Worm (Caenorhabditis elegans) whole organism, mixed stage, embryonic: ENCODE measurements around the gene pha-2.

Experiments used
- M03D4.4 ChIP-seq: sonication (generic microtip); optimal IDR thresholded peaks from 2 replicates; lab custom pipeline; 2017; ENCODE audit warnings: mild to moderate bottlenecking, missing genetic modification characterization, missing compliant biosample characterization
- blmp-1 ChIP-seq: fragments of 150-350 bp; optimal IDR thresholded peaks from 2 replicates; lab custom pipeline; 2014; ENCODE audit warnings: missing biosample characterization, missing genetic modification characterization
- ceh-39 ChIP-seq: fragments of 150-350 bp; optimal IDR thresholded peaks from 2 replicates; lab custom pipeline; 2014; ENCODE audit warnings: missing biosample characterization, missing genetic modification characterization
- ceh-83 ChIP-seq: fragments of 200-800 bp; sonication (Bioruptor generic); optimal IDR thresholded peaks from 2 replicates; lab custom pipeline; 2018; ENCODE audit warnings: mild to moderate bottlenecking, missing genetic modification characterization, missing compliant biosample characterization
- ces-1 ChIP-seq: fragments of 150-350 bp; optimal IDR thresholded peaks from 2 replicates; lab custom pipeline; 2014; ENCODE audit warnings: missing biosample characterization, missing genetic modification reagents, missing genetic modification characterization
- drap-1 ChIP-seq: fragments of 200-800 bp; sonication (Bioruptor generic); optimal IDR thresholded peaks from 3 replicates; lab custom pipeline; 2018; ENCODE audit warnings: mild to moderate bottlenecking, missing genetic modification characterization, missing compliant biosample characterization
- elt-1 ChIP-seq: sonication (generic microtip); optimal IDR thresholded peaks from 2 replicates; lab custom pipeline; 2017; ENCODE audit warnings: missing genetic modification characterization, mild to moderate bottlenecking, missing compliant biosample characterization, antibody characterized with exemption, moderate library complexity, borderline replicate concordance; ENCODE audit not compliant: insufficient read depth
- elt-3 ChIP-seq: fragments of 150-350 bp; optimal IDR thresholded peaks from 2 replicates; lab custom pipeline; 2014; ENCODE audit warnings: missing biosample characterization, missing genetic modification characterization
- flh-1 ChIP-seq: fragments of 200-800 bp; sonication (Bioruptor generic); optimal IDR thresholded peaks from 2 replicates; lab custom pipeline; 2018; ENCODE audit warnings: mild to moderate bottlenecking, missing genetic modification characterization, moderate library complexity, missing compliant biosample characterization
- hlh-1 ChIP-seq: fragments of 150-350 bp; optimal IDR thresholded peaks from 2 replicates; lab custom pipeline; 2014; ENCODE audit warnings: missing biosample characterization, missing genetic modification reagents, missing genetic modification characterization
- lin-13 ChIP-seq: fragments of 150-350 bp; optimal IDR thresholded peaks from 2 replicates; lab custom pipeline; 2014; ENCODE audit warnings: missing biosample characterization, missing genetic modification characterization
- lin-32 ChIP-seq: fragments of 200-800 bp; sonication (Bioruptor generic); optimal IDR thresholded peaks from 2 replicates; lab custom pipeline; 2018; ENCODE audit warnings: mild to moderate bottlenecking, missing genetic modification characterization, missing compliant biosample characterization
- lsy-2 ChIP-seq: fragments of 150-350 bp; optimal IDR thresholded peaks from 2 replicates; lab custom pipeline; 2014; ENCODE audit warnings: missing biosample characterization, missing genetic modification characterization
- mab-5 ChIP-seq: fragments of 150-350 bp; optimal IDR thresholded peaks from 2 replicates; lab custom pipeline; 2014; ENCODE audit warnings: missing biosample characterization, missing genetic modification characterization
- mep-1 ChIP-seq: fragments of 150-350 bp; optimal IDR thresholded peaks from 2 replicates; lab custom pipeline; 2017; ENCODE audit warnings: missing biosample characterization, missing genetic modification reagents, missing genetic modification characterization, inconsistent platforms
- mls-2 ChIP-seq: sonication (generic microtip); optimal IDR thresholded peaks from 2 replicates; lab custom pipeline; 2016; ENCODE audit warnings: mild to moderate bottlenecking, missing genetic modification characterization, moderate library complexity, missing compliant biosample characterization
- nhr-12 ChIP-seq: fragments of 150-350 bp; optimal IDR thresholded peaks from 2 replicates; lab custom pipeline; 2014; ENCODE audit warnings: missing biosample characterization, missing genetic modification characterization
- nhr-2 ChIP-seq: fragments of 150-350 bp; optimal IDR thresholded peaks from 2 replicates; lab custom pipeline; 2014; ENCODE audit warnings: missing biosample characterization, missing genetic modification characterization
- nhr-237 ChIP-seq: fragments of 150-350 bp; optimal IDR thresholded peaks from 2 replicates; lab custom pipeline; 2014; ENCODE audit warnings: missing biosample characterization, missing genetic modification characterization
- nhr-76 ChIP-seq: sonication (generic microtip); optimal IDR thresholded peaks from 2 replicates; lab custom pipeline; 2017; ENCODE audit warnings: missing biosample characterization, missing genetic modification characterization
- pha-4 ChIP-seq: fragments of 150-350 bp; optimal IDR thresholded peaks from 2 replicates; lab custom pipeline; 2018; ENCODE audit warnings: missing biosample characterization, missing genetic modification reagents, missing genetic modification characterization
- sem-2 ChIP-seq: fragments of 200-800 bp; sonication (Bioruptor generic); optimal IDR thresholded peaks from 2 replicates; lab custom pipeline; 2018; ENCODE audit warnings: mild to moderate bottlenecking, missing genetic modification characterization, missing compliant biosample characterization
- snpc-4 ChIP-seq: fragments of 150-350 bp; optimal IDR thresholded peaks from 2 replicates; lab custom pipeline; 2014; ENCODE audit warnings: missing biosample characterization, missing genetic modification characterization
- sptf-1 ChIP-seq: sonication (generic microtip); optimal IDR thresholded peaks from 2 replicates; lab custom pipeline; 2017; ENCODE audit warnings: mild to moderate bottlenecking, missing genetic modification characterization, moderate library complexity, missing compliant biosample characterization
- tbx-8 ChIP-seq: fragments of 200-800 bp; sonication (Bioruptor generic); optimal IDR thresholded peaks from 2 replicates; lab custom pipeline; 2018; ENCODE audit warnings: mild to moderate bottlenecking, missing genetic modification characterization, moderate library complexity, missing compliant biosample characterization
- unc-120 ChIP-seq: sonication (generic microtip); optimal IDR thresholded peaks from 2 replicates; lab custom pipeline; 2017; ENCODE audit warnings: missing genetic modification characterization, missing compliant biosample characterization; ENCODE audit not compliant: poor library complexity, severe bottlenecking
- unc-39 ChIP-seq: fragments of 150-350 bp; optimal IDR thresholded peaks from 2 replicates; lab custom pipeline; 2014; ENCODE audit warnings: missing biosample characterization, missing genetic modification characterization
- unc-62 ChIP-seq: fragments of 150-350 bp; optimal IDR thresholded peaks from 2 replicates; lab custom pipeline; 2014; ENCODE audit warnings: missing biosample characterization, missing genetic modification reagents, missing genetic modification characterization
- zip-8 ChIP-seq: fragments of 150-350 bp; optimal IDR thresholded peaks from 2 replicates; lab custom pipeline; 2014; ENCODE audit warnings: missing biosample characterization, missing genetic modification characterization
- ztf-11 ChIP-seq: fragments of 150-350 bp; optimal IDR thresholded peaks from 2 replicates; lab custom pipeline; 2014; ENCODE audit warnings: missing biosample characterization, missing genetic modification characterization

Gene pha-2

DNA sequence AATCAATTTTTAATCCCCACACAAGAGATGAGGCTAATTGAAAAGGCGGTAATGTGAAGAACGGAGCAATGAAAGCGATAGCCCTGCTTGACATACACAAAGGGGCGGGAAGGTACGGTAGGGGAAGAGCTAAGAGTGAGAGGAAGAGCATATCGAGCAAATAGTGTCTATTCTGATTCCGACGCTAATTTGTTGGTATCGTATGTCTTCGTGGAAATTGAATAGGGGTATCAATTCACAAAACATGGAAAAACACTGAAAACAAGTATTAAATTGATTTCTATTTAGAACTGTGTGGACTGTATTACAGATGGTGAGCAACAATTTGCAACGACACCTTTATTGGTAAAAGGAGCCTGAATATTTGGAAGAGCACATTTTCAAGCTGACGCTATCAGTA, at the start of gene pha-2:
Gene pha-2 (minus strand): TSS at position 101 of the 400 bp plus-strand sequence.
- TF ChIP-seq blmp-1 (tag; lab: Kevin White, UChicago) (no peak), drap-1 (GFP tag; lab: Kevin White, UChicago) (no peak), hlh-1 (tag; lab: Kevin White, UChicago) (no peak), ces-1 (GFP tag; lab: Kevin White, UChicago) (no peak), ceh-39 (tag; lab: Kevin White, UChicago) (no peak), mab-5 (tag; lab: Kevin White, UChicago) (no peak), ceh-83 (no peak), mls-2 (tag; lab: Kevin White, UChicago) (no peak), pha-4 (no peak), elt-1 (tag; lab: Kevin White, UChicago) (no peak), nhr-76 (tag; lab: Kevin White, UChicago) (no peak), nhr-12 (tag; lab: Kevin White, UChicago) (no peak), tbx-8 (no peak)

DNA sequence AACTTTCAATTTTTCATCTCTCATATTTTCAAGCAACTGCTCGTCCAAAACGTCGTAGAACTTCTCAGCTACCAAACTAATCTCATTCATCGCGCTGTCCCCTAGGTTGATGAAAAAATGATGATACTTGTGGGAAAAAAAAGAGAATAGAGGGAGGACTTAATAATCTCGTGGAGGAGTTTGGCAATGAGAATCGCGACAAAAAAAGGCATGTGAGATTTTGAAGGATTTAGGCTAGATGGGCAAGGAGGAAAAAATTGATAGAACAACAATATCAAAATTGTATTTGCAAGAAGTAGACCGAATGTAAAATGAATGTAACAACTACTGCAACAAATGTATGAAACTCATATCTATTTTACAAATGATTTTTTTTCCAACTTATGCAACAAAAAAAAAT, 45.9 kb upstream of the pha-2 start, which contains the start of gene Y9C12A.1:
Gene Y9C12A.1 (minus strand): TSS at position 101 of the 400 bp plus-strand sequence.
- TF ChIP-seq hlh-1 (tag; lab: Kevin White, UChicago) = no peak
- TF ChIP-seq snpc-4 (tag; lab: Kevin White, UChicago) = no peak

DNA sequence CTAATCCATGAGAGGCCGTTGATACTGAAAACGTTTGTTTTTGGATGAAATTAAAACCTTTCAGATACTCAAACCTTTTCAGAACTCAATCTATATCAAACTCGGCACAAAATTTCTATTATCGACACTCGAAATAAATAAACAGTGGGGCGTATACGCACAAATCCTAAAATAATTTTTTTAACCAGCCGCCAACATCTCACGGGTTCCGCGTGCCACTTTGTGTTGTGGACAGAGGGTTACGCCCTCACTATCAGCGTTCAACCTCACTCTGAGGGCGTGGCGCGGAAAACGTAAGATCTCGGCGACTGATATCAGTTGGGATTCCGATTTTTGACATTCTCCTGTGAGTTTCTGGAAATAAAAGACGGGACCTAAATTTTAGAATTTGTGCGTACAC, 44.6 kb upstream of the pha-2 start:
- TF ChIP-seq mab-5 (tag; lab: Kevin White, UChicago) (no peak), blmp-1 (tag; lab: Kevin White, UChicago) (no peak), lin-32 (GFP tag; lab: Kevin White, UChicago) (no peak), sptf-1 (tag; lab: Kevin White, UChicago) (no peak), tbx-8 (no peak), elt-3 (tag; lab: Kevin White, UChicago) (no peak), lsy-2 (tag; lab: Kevin White, UChicago) (no peak), drap-1 (GFP tag; lab: Kevin White, UChicago) (no peak), nhr-12 (tag; lab: Kevin White, UChicago) (no peak), nhr-2 (tag; lab: Kevin White, UChicago) (no peak), M03D4.4 (tag; lab: Kevin White, UChicago) (no peak), zip-8 (no peak)

- no peak for TF ChIP-seq unc-39 (tag; lab: Kevin White, UChicago)
- no peak for TF ChIP-seq lin-13 (tag; lab: Kevin White, UChicago)
- no peak for TF ChIP-seq nhr-237 (tag; lab: Kevin White, UChicago)
- no peak for TF ChIP-seq mab-5 (tag; lab: Kevin White, UChicago)
- no peak for TF ChIP-seq elt-3 (tag; lab: Kevin White, UChicago)
- no peak for TF ChIP-seq sem-2 (GFP tag; lab: Kevin White, UChicago)
- TF ChIP-seq nhr-2 (tag; lab: Kevin White, UChicago) = no peak
- TF ChIP-seq pha-4 = no peak
- TF ChIP-seq snpc-4 (tag; lab: Kevin White, UChicago) = no peak
- no peak for TF ChIP-seq ztf-11
- TF ChIP-seq unc-120 = no peak
- no peak for TF ChIP-seq flh-1 (GFP tag; lab: Kevin White, UChicago)
- TF ChIP-seq unc-62 = no peak
- TF ChIP-seq mep-1 (tag; lab: Kevin White, UChicago) = no peak
- no peak for TF ChIP-seq ceh-39 (tag; lab: Kevin White, UChicago)
Measured at ce11 chrX:680920-681319, 44.1 kb upstream of the pha-2 start, which contains the start of gene T19D7.7. Gene T19D7.7 (minus strand): TSS chrX:681020.

DNA sequence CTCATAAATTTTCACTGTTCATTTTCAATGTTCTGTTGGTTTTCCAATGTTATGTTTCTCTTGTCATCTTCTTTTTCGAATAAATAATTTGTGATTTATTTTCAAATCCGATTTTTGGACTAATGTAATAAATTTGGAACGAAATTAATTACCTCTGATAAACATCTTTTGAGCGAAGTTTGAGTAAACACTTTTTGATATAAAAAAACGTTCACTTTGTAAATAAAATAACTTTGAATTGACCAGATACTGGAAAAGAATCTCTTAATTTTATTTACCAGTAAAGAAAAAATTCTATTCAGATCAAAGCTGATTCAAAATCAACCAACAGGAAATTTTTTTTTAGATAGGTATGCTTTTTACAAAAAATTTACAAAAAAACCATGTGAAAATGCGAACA, 35.0 kb upstream of the pha-2 start, which contains the start of gene lgc-32:
Gene lgc-32 (plus strand): TSS at position 301 of the 400 bp plus-strand sequence.
- no peak for TF ChIP-seq ceh-83
- TF ChIP-seq nhr-237 (tag; lab: Kevin White, UChicago) = no peak
- no peak for TF ChIP-seq sptf-1 (tag; lab: Kevin White, UChicago)
- no peak for TF ChIP-seq lin-32 (GFP tag; lab: Kevin White, UChicago)
- TF ChIP-seq nhr-12 (tag; lab: Kevin White, UChicago) = no peak
- TF ChIP-seq flh-1 (GFP tag; lab: Kevin White, UChicago) = no peak

DNA sequence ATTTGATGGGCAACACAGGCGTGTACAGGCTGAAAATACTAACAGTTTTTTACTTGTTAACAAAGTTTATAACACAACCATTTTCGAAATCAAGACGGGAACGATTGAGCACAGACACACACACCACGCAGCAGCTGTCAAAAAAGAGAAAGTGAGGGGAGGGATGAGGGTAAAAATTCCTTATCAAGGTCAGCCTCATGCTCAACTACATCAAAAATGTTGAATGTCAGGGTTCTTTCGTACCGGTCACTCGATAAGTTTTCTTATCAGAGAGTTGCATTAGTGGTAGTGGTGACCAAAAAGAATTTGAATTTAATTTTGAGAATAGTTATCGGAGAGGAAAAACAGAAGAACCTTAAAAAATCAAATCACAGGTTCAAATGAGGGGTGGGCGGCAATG, 33.8 kb upstream of the pha-2 start, which contains the start of gene T19D7.6:
Gene T19D7.6 (minus strand): TSS at position 198 of the 400 bp plus-strand sequence.
- no peak for TF ChIP-seq ces-1 (GFP tag; lab: Kevin White, UChicago)
- no peak for TF ChIP-seq unc-120
- TF ChIP-seq, all 35 proteins: peak for 0
